Worm (Caenorhabditis elegans) whole organism, L1 larva: ENCODE results near the gene C38C3.4.

Experiments used
- F16B12.6 ChIP-seq: fragments of 150-350 bp; optimal IDR thresholded peaks from 2 replicates; lab custom pipeline; 2014; ENCODE audit warnings: missing biosample characterization, missing genetic modification characterization
- ets-5 ChIP-seq: fragments of 200-800 bp; sonication (Bioruptor generic); IDR thresholded peaks from 2 replicates; pipeline ENCODE4 v1.3.6; 2022; ENCODE audit warnings: missing genetic modification characterization, missing compliant biosample characterization
- mep-1 ChIP-seq: fragments of 150-350 bp; optimal IDR thresholded peaks from 2 replicates; lab custom pipeline; 2014; ENCODE audit warnings: missing biosample characterization, missing genetic modification characterization
- nhr-76 ChIP-seq: sonication (generic microtip); optimal IDR thresholded peaks from 2 replicates; lab custom pipeline; 2017; ENCODE audit warnings: missing biosample characterization, missing genetic modification characterization
- unc-62 ChIP-seq: fragments of 150-350 bp; optimal IDR thresholded peaks from 2 replicates; lab custom pipeline; 2014; ENCODE audit warnings: missing biosample characterization, missing genetic modification reagents, missing genetic modification characterization
- zag-1 ChIP-seq: fragments of 150-350 bp; optimal IDR thresholded peaks from 2 replicates; lab custom pipeline; 2014; ENCODE audit warnings: missing biosample characterization, missing genetic modification characterization

ce11 chrV:1451334-1451733 is 30.5 kb upstream of the C38C3.4 start, which contains the start of gene srj-23:
- TF ChIP-seq zag-1 (no peak), unc-62 (GFP tag; lab: Kevin White, UChicago) (no peak), F16B12.6 (tag; lab: Kevin White, UChicago) (no peak), ets-5 (GFP tag; lab: Robert Waterston, UW) (no peak), nhr-76 (no peak), mep-1 (no peak)
